Worm (Caenorhabditis elegans) whole organism, midembryonic: ENCODE measurements around the gene rcan-1.

ENCODE experiments used
- T22C8.4 ChIP-seq: fragments of 200-800 bp; sonication (Bioruptor generic); IDR thresholded peaks from 2 replicates; pipeline ENCODE4 v1.3.6; 2022; ENCODE audit warnings: missing genetic modification characterization, missing compliant biosample characterization
- cog-1 ChIP-seq: sonication (generic microtip); optimal IDR thresholded peaks from 2 replicates; lab custom pipeline; 2016; ENCODE audit warnings: missing genetic modification characterization, missing compliant biosample characterization
- flt-1 ChIP-seq: fragments of 200-800 bp; sonication (Bioruptor generic); IDR thresholded peaks from 2 replicates; pipeline ENCODE4 v1.3.6; 2022; ENCODE audit warnings: missing genetic modification characterization, missing compliant biosample characterization
- klf-2 ChIP-seq: fragments of 200-800 bp; sonication (Bioruptor generic); conservative IDR thresholded peaks from 2 replicates; pipeline ENCODE4 v1.3.6; 2022; ENCODE audit warnings: missing genetic modification reagents, missing genetic modification characterization, missing compliant biosample characterization
- med-1 ChIP-seq: sonication (generic microtip); optimal IDR thresholded peaks from 2 replicates; lab custom pipeline; 2017; ENCODE audit warnings: missing genetic modification characterization, mild to moderate bottlenecking, missing compliant biosample characterization, antibody characterized with exemption, missing genetic modification reagents; ENCODE audit not compliant: insufficient read depth
- ref-1 ChIP-seq: fragments of 200-800 bp; sonication (Bioruptor generic); conservative IDR thresholded peaks from 2 replicates; pipeline ENCODE4 v1.3.6; 2022; ENCODE audit warnings: missing genetic modification reagents, missing genetic modification characterization, missing compliant biosample characterization
- ztf-23 ChIP-seq: fragments of 200-800 bp; sonication (Bioruptor generic); IDR thresholded peaks from 2 replicates; pipeline ENCODE4 v1.3.6; 2022; ENCODE audit warnings: missing genetic modification reagents, missing genetic modification characterization, missing compliant biosample characterization
- ztf-29 ChIP-seq: fragments of 200-800 bp; sonication (Bioruptor generic); IDR thresholded peaks from 2 replicates; pipeline ENCODE4 v1.3.6; 2022; ENCODE audit warnings: missing genetic modification reagents, missing genetic modification characterization, missing compliant biosample characterization

DNA sequence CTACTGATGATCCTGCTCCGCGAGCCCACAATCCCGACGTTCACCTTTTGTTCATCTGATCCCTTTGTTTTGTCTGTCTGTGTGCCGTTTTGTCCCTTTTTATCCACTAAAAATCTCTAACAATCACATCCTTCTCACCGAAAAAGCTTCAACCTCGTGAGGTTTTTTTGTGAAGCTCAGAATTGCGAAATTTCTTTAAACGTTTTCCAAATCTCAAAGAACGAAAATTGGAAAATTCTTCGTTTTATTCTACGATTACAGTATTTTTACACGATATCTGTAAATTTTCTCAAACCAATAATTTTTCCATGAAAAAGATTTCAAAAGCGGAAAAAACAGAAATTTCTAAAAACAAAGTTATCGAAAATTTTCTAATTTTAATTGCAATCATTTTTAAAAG lies 9.7 kb downstream of the rcan-1 start:
- no peak for TF ChIP-seq ztf-23 (GFP tag; lab: Robert Waterston, UW)
- TF ChIP-seq med-1 (GFP tag; lab: Kevin White, UChicago), result no peak
- TF ChIP-seq ref-1 (GFP tag; lab: Robert Waterston, UW), result no peak
- no peak for TF ChIP-seq ztf-29
- TF ChIP-seq flt-1, result no peak
- TF ChIP-seq cog-1, result no peak
- TF ChIP-seq T22C8.4, result no peak
- TF ChIP-seq klf-2 (GFP tag; lab: Robert Waterston, UW), result no peak
